Fruit fly (Drosophila melanogaster): Measurements from ENCODE around the gene CG44836.

DNA sequence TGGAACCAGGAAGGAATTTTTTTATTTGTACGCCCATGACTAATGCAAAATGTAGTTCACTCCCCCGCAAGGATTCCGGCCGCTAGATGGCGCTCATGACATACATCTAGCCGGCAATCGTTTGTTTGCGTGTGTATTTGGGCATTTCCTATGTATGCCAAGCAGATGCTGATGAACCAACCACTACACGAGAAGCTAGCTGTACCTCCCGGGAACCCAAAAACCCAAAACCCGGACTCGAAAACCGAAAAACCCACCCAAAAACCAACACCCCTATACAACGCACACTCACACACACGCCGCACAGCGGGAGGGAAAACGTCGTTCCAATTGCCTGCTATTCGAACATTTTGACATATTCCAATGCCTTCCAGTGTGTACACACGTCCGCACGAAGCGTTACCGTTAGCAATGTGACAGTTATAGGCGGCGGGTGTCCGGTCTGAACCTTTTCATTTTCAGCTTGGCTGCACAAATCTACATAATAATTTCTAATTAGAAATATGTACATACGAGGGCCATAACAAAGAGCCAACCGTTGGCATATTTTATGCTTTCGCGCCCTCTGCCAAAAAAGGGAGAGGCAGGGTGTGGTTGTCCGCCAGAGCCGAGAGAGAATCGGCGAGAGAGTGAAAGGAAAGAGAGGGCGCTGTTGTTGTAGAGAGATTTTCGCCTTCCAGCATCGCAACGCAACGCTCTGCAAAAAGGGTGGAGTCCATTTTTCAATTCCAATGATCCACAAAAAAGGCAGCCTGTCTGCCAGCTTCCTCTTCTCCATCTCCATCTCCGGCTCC lies 7.9 kb upstream of the CG44836 start:
- TF ChIP-seq CG8478 (optimal IDR thresholded peaks at IDR 0.05) (no peak), psq (optimal IDR thresholded peaks at IDR 0.05) (no peak), usp (GFP tag; optimal IDR thresholded peaks at IDR 0.05) (no peak), EcR (GFP tag; optimal IDR thresholded peaks at IDR 0.05) (no peak), pan (optimal IDR thresholded peaks at IDR 0.05) (no peak)
